Fruit fly (Drosophila melanogaster) whole organism, wandering third instar larva: ENCODE data around the gene CG5151.

Experiments
- CG9705 ChIP-seq: fragments of 200-800 bp; sonication (Bioruptor generic); optimal IDR thresholded peaks from 2 replicates; lab custom pipeline; 2018; ENCODE audit warnings: missing biosample characterization, mild to moderate bottlenecking, missing genetic modification characterization
- Hr78 ChIP-seq: fragments of >200 bp; optimal IDR thresholded peaks from 2 replicates; lab custom pipeline; 2017; ENCODE audit warnings: missing biosample characterization, missing genetic modification characterization
- Hr83 ChIP-seq: fragments of 200-300 bp; sonication (Bioruptor generic); optimal IDR thresholded peaks from 2 replicates; lab custom pipeline; 2016; ENCODE audit warnings: missing biosample characterization, mild to moderate bottlenecking, missing genetic modification characterization, moderate library complexity; ENCODE audit not compliant: poor library complexity, severe bottlenecking
- fru ChIP-seq: fragments of 200-800 bp; sonication (Bioruptor generic); optimal IDR thresholded peaks from 3 replicates; lab custom pipeline; 2016; ENCODE audit warnings: missing biosample characterization, mild to moderate bottlenecking, missing genetic modification characterization
- h ChIP-seq: fragments of 200-800 bp; sonication (Bioruptor generic); optimal IDR thresholded peaks from 3 replicates; lab custom pipeline; 2016; ENCODE audit warnings: missing biosample characterization, mild to moderate bottlenecking, missing genetic modification characterization
- usp ChIP-seq: fragments of >200 bp; optimal IDR thresholded peaks from 2 replicates; lab custom pipeline; 2017; ENCODE audit warnings: missing biosample characterization, missing genetic modification characterization

dm6 chr3L:16195476-16195958 lies 31.0 kb upstream of the CG5151 start:
- TF ChIP-seq fru (GFP tag; lab: Kevin White, UChicago) (peak; percentile 64), h (GFP tag; lab: Kevin White, UChicago) (peak; percentile 86), CG9705 (GFP tag; lab: Kevin White, UChicago) (no peak), Hr83 (peak; percentile 66), usp (GFP tag; lab: Kevin White, UChicago) (no peak), Hr78 (no peak)
